Fruit fly (Drosophila melanogaster): ENCODE results near the gene Rpn3.

Gene Rpn3

DNA sequence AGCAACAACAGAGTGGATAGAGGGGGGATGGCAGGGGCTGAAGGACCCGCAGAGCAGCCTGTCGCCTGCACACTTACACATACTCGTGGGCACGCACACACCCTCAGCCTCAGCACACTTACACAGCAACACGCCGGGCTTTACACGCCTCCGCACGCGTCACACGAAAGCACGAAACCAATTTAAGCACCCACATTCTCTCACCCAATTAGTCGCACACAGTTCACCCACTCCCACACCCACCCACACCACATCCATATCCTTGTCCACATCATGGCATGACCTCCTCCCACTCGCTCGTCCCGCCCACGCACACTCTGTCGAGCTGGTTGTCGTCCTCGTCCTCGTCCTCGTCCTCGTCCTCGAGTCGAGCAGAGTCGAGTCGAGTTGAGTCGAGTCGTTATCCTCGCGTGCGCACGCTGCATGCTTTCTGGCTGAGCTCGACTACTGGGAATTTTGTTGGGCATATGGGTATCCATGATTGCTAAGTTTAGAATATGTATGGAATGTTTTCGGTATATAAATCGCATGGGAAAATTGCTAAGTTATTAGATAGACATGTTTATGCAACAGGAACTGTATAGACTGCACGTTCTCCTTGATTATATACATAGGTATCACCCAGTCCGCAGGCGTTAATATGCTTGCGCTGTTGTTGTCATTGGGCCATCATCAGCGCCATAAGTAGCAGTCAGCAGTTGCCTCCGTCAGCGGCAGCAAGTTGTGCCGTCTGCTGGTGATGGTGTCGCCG, 39.5 kb upstream of the Rpn3 start (continued):
- peak; percentile 59 for TF ChIP-seq Asciz (GFP tag; optimal IDR thresholded peaks at IDR 0.05)
- peak; percentile 90 for TF ChIP-seq lilli (GFP tag; optimal IDR thresholded peaks at IDR 0.05)
- peak; percentile 87 for TF ChIP-seq org-1 (GFP tag; optimal IDR thresholded peaks at IDR 0.05)
- TF ChIP-seq CG9727 (GFP tag; optimal IDR thresholded peaks at IDR 0.05), result peak; percentile 82
- no peak for TF ChIP-seq cad (GFP tag; optimal IDR thresholded peaks at IDR 0.05)
- peak; percentile 64; the same call in 1 of the 2 replicates for TF ChIP-seq Nf-YA (GFP tag; IDR thresholded peaks at IDR 0.05)
- TF ChIP-seq ems (GFP tag; optimal IDR thresholded peaks at IDR 0.05), result peak; percentile 77
- peak; percentile 48 for TF ChIP-seq CG33213 (GFP tag; optimal IDR thresholded peaks at IDR 0.05)
- TF ChIP-seq Side (GFP tag; optimal IDR thresholded peaks at IDR 0.05), result peak; percentile 80
- TF ChIP-seq Oaz (GFP tag; IDR thresholded peaks at IDR 0.05), result peak; percentile 83
- TF ChIP-seq CG13894 (tag; optimal IDR thresholded peaks at IDR 0.05), result peak; percentile 87
- no peak for TF ChIP-seq Dll (GFP tag; IDR thresholded peaks at IDR 0.05; ENCODE audit: partially characterized antibody)
- peak; percentile 85 for TF ChIP-seq H15 (GFP tag; IDR thresholded peaks at IDR 0.05)
- TF ChIP-seq CG4328 (GFP tag; optimal IDR thresholded peaks at IDR 0.05), result no peak
- TF ChIP-seq gsb (GFP tag; IDR thresholded peaks at IDR 0.05), result peak; percentile 67
- TF ChIP-seq slbo (GFP tag; IDR thresholded peaks at IDR 0.05), result peak; percentile 93
- peak; percentile 57 for TF ChIP-seq repo (GFP tag; optimal IDR thresholded peaks at IDR 0.05)
- peak; percentile 80 for TF ChIP-seq ara (GFP tag; IDR thresholded peaks at IDR 0.05)
- peak; percentile 65 for TF ChIP-seq CG9437 (GFP tag; optimal IDR thresholded peaks at IDR 0.05)
- peak; percentile 78 for TF ChIP-seq ATbp (GFP tag; optimal IDR thresholded peaks at IDR 0.05)
- TF ChIP-seq Atf-2 (GFP tag; optimal IDR thresholded peaks at IDR 0.05), result peak; percentile 76
- TF ChIP-seq Bteb2 (GFP tag; optimal IDR thresholded peaks at IDR 0.05), result peak; percentile 79
- TF ChIP-seq pnt (GFP tag; optimal IDR thresholded peaks at IDR 0.05), result peak; percentile 85
- TF ChIP-seq caup (GFP tag; optimal IDR thresholded peaks at IDR 0.05; ENCODE audit: severe bottlenecking), result peak; percentile 82
- peak; percentile 87 for TF ChIP-seq gem (tag; optimal IDR thresholded peaks at IDR 0.05)
- TF ChIP-seq Blimp-1 (GFP tag; optimal IDR thresholded peaks at IDR 0.05), result peak; percentile 67
- 0 out of 2 replicates have a peak, but pooled peaks have one; percentile 36 for TF ChIP-seq gt (GFP tag; IDR thresholded peaks at IDR 0.05)
- TF ChIP-seq fd3F (GFP tag; optimal IDR thresholded peaks at IDR 0.05), result peak; percentile 79
- TF ChIP-seq CG6765 (GFP tag; optimal IDR thresholded peaks at IDR 0.05), result peak; percentile 8
- TF ChIP-seq CG6854 (GFP tag; optimal IDR thresholded peaks at IDR 0.05), result peak; percentile 18
- TF ChIP-seq ssp (GFP tag; IDR thresholded peaks at IDR 0.05), result peak; percentile 80
- TF ChIP-seq bab2 (GFP tag; optimal IDR thresholded peaks at IDR 0.05), result peak; percentile 86
- peak; percentile 75 for TF ChIP-seq CG10979 (tag; optimal IDR thresholded peaks at IDR 0.05)
- TF ChIP-seq CG12155 (GFP tag; optimal IDR thresholded peaks at IDR 0.05), result peak; percentile 74
- TF ChIP-seq CG13424 (tag; optimal IDR thresholded peaks at IDR 0.05), result peak; percentile 80
- peak; percentile 54 for TF ChIP-seq CG7987 (GFP tag; optimal IDR thresholded peaks at IDR 0.05)
- TF ChIP-seq CG5953 (GFP tag; IDR thresholded peaks at IDR 0.05), result peak; percentile 82
- TF ChIP-seq CG3407 (GFP tag; optimal IDR thresholded peaks at IDR 0.05), result peak; percentile 43
- no peak for TF ChIP-seq stwl (tag; optimal IDR thresholded peaks at IDR 0.05)
- peak; percentile 27 for TF ChIP-seq CG17802 (tag; optimal IDR thresholded peaks at IDR 0.05)
- peak; percentile 75 for TF ChIP-seq CG18619 (GFP tag; optimal IDR thresholded peaks at IDR 0.05)
- TF ChIP-seq CG11696 (GFP tag; IDR thresholded peaks at IDR 0.05), result 0 out of 2 replicates have a peak, but pooled peaks have one; percentile 32
- peak; percentile 69 for TF ChIP-seq Myb (GFP tag; optimal IDR thresholded peaks at IDR 0.05)
- no peak for TF ChIP-seq kni (GFP tag; optimal IDR thresholded peaks at IDR 0.05)
- no peak for TF ChIP-seq Stat92E (GFP tag; optimal IDR thresholded peaks at IDR 0.05)
- peak; percentile 63 for TF ChIP-seq CG5245 (GFP tag; optimal IDR thresholded peaks at IDR 0.05)
- TF ChIP-seq bowl (GFP tag; IDR thresholded peaks at IDR 0.05), result peak; percentile 63; the same call in 1 of the 2 replicates
- no peak for TF ChIP-seq Doc3 (GFP tag; IDR thresholded peaks at IDR 0.05; ENCODE audit: partially characterized antibody)
